Fruit fly (Drosophila melanogaster) whole organism, pupa: Measurements from ENCODE around the gene form3.

ENCODE experiments used
- CG10348 ChIP-seq: fragments of 200-800 bp; sonication (Bioruptor generic); IDR thresholded peaks from 2 replicates; pipeline ENCODE4 v1.3.6; 2022; ENCODE audit warnings: missing biosample characterization, missing genetic modification characterization
- CG12605 ChIP-seq: fragments of 200-800 bp; sonication (Bioruptor generic); IDR thresholded peaks from 2 replicates; pipeline ENCODE4 v1.3.6; 2022; ENCODE audit warnings: missing biosample characterization, missing genetic modification characterization
- CG13204 ChIP-seq: fragments of 200-800 bp; sonication (Bioruptor generic); optimal IDR thresholded peaks from 2 replicates; lab custom pipeline; 2018; ENCODE audit warnings: missing biosample characterization, mild to moderate bottlenecking, missing genetic modification characterization, moderate library complexity
- CG14655 ChIP-seq: fragments of 200-800 bp; sonication (Bioruptor generic); optimal IDR thresholded peaks from 3 replicates; lab custom pipeline; 2017; ENCODE audit warnings: mild to moderate bottlenecking, missing biosample characterization, missing genetic modification reagents, missing genetic modification characterization
- CG15710 ChIP-seq: fragments of 200-800 bp; sonication (Bioruptor generic); optimal IDR thresholded peaks from 2 replicates; lab custom pipeline; 2018; ENCODE audit warnings: missing biosample characterization, mild to moderate bottlenecking, missing genetic modification characterization, moderate library complexity
- CG17806 ChIP-seq: fragments of 200-800 bp; sonication (Bioruptor generic); optimal IDR thresholded peaks from 2 replicates; lab custom pipeline; 2018; ENCODE audit warnings: missing biosample characterization, mild to moderate bottlenecking, missing genetic modification characterization, moderate library complexity
- CG32121 ChIP-seq: fragments of 200-800 bp; sonication (Bioruptor generic); IDR thresholded peaks from 2 replicates; pipeline ENCODE4 v1.3.6; 2022; ENCODE audit warnings: missing biosample characterization, missing genetic modification characterization
- CG34367 ChIP-seq: fragments of 200-800 bp; sonication (Bioruptor generic); optimal IDR thresholded peaks from 2 replicates; lab custom pipeline; 2018; ENCODE audit warnings: missing biosample characterization, mild to moderate bottlenecking, missing genetic modification characterization
- CG4496 ChIP-seq: fragments of 200-800 bp; sonication (Bioruptor generic); IDR thresholded peaks from 3 replicates; pipeline ENCODE4 v1.3.6; 2022; ENCODE audit warnings: missing biosample characterization, missing genetic modification characterization
- CG8159 ChIP-seq: fragments of 200-800 bp; sonication (Bioruptor generic); optimal IDR thresholded peaks from 3 replicates; lab custom pipeline; 2018; ENCODE audit warnings: missing biosample characterization, mild to moderate bottlenecking, missing genetic modification characterization, moderate library complexity
- CG8301 ChIP-seq: fragments of 200-800 bp; sonication (Bioruptor generic); optimal IDR thresholded peaks from 2 replicates; lab custom pipeline; 2018; ENCODE audit warnings: missing biosample characterization, mild to moderate bottlenecking, missing genetic modification characterization
- CG9948 ChIP-seq: fragments of 200-800 bp; sonication (Bioruptor generic); optimal IDR thresholded peaks from 2 replicates; lab custom pipeline; 2018; ENCODE audit warnings: missing biosample characterization, mild to moderate bottlenecking, missing genetic modification characterization, moderate library complexity
- D1 ChIP-seq: fragments of 200-800 bp; sonication (Bioruptor generic); optimal IDR thresholded peaks from 2 replicates; lab custom pipeline; 2018; ENCODE audit warnings: missing biosample characterization, mild to moderate bottlenecking, missing genetic modification characterization, moderate library complexity
- EcR ChIP-seq: fragments of 200-800 bp; sonication (Bioruptor generic); optimal IDR thresholded peaks from 3 replicates; lab custom pipeline; 2019; ENCODE audit warnings: missing biosample characterization, missing genetic modification characterization, mild to moderate bottlenecking, moderate library complexity, missing genetic modification reagents
- Ets98B ChIP-seq: fragments of 200-800 bp; sonication (Bioruptor generic); IDR thresholded peaks from 2 replicates; pipeline ENCODE4 v1.3.6; 2022; ENCODE audit warnings: missing biosample characterization, missing genetic modification characterization
- Pif1A ChIP-seq: fragments of 200-800 bp; sonication (Bioruptor generic); optimal IDR thresholded peaks from 3 replicates; lab custom pipeline; 2016; ENCODE audit warnings: missing biosample characterization, missing genetic modification characterization
- Pif1B ChIP-seq: fragments of 200-800 bp; sonication (Bioruptor generic); optimal IDR thresholded peaks from 3 replicates; lab custom pipeline; 2016; ENCODE audit warnings: missing biosample characterization, missing genetic modification characterization
- Snoo ChIP-seq: fragments of 200-800 bp; sonication (Bioruptor generic); optimal IDR thresholded peaks from 3 replicates; lab custom pipeline; 2017; ENCODE audit warnings: missing biosample characterization, mild to moderate bottlenecking, missing genetic modification characterization, inconsistent platforms
- fd96Ca ChIP-seq: fragments of 200-800 bp; sonication (Bioruptor generic); IDR thresholded peaks from 3 replicates; pipeline ENCODE4 v1.3.6; 2022; ENCODE audit warnings: missing biosample characterization, missing genetic modification characterization
- gl ChIP-seq: fragments of 200-800 bp; sonication (Bioruptor generic); optimal IDR thresholded peaks from 2 replicates; lab custom pipeline; 2018; ENCODE audit warnings: missing biosample characterization, mild to moderate bottlenecking, missing genetic modification characterization
- rn ChIP-seq: fragments of 200-800 bp; sonication (Bioruptor generic); IDR thresholded peaks from 2 replicates; pipeline ENCODE4 v1.3.6; 2022; ENCODE audit warnings: missing biosample characterization, missing genetic modification characterization

Gene form3

DNA sequence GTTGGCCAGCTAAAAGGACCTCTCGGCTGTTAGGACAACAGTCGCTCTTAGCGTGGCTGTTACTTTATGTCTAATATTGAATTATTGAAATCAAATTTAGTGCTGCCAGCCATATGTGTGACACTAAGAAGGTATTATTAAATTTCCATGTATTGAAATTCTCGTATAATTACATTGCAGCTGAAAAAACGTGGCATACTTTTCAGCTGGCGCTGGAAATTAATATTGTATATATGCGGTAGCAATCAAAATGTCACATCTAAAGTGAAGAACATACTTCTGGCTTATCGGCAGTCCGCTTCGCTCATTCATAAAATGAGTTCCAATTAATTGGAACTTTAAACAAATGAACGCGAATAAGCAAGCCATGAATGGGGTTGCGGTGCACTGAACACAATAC lies 12.4 kb upstream of the form3 start:
- TF ChIP-seq CG12605 (GFP tag; lab: Robert Waterston, UW) (no peak), CG4496 (GFP tag; lab: Robert Waterston, UW) (0 out of 3 replicates have a peak, but pooled peaks have one; percentile 19)

DNA sequence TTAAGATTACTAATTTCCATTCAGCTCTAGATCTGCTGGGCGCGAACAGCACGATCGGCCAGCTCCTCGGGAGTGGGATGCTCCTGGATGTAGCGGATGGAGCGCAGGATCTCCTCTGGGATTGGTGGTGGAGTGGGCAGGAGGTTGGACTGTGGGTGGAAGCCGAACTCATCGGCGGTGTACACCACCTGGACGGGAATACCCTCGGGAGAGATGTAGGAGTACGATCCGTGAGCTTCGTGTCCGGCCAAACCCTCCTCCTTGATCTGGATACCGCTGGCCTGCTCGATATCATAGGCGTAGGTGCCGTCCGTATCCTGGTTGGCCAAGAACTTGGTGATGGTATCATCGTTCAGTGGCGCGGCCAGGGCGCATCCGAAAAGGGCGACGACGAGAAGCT lies 8.5 kb upstream of the form3 start:
- TF ChIP-seq Snoo (tag; lab: Kevin White, UChicago) = no peak
- TF ChIP-seq CG12605 (GFP tag; lab: Robert Waterston, UW) = no peak
- TF ChIP-seq rn (GFP tag; lab: Robert Waterston, UW) = no peak
- TF ChIP-seq Pif1B (GFP tag; lab: Kevin White, UChicago) = no peak
- no peak for TF ChIP-seq CG13204
- TF ChIP-seq CG8301 (tag; lab: Kevin White, UChicago) = no peak
- no peak for TF ChIP-seq gl (tag; lab: Kevin White, UChicago)
- TF ChIP-seq CG9948 (tag; lab: Kevin White, UChicago) = no peak
- no peak for TF ChIP-seq EcR (GFP tag; lab: Kevin White, UChicago)
- no peak for TF ChIP-seq CG15710 (tag; lab: Kevin White, UChicago)
- no peak for TF ChIP-seq CG32121 (GFP tag; lab: Robert Waterston, UW)
- TF ChIP-seq CG17806 = no peak
- TF ChIP-seq D1 = no peak
- TF ChIP-seq Ets98B = no peak

DNA sequence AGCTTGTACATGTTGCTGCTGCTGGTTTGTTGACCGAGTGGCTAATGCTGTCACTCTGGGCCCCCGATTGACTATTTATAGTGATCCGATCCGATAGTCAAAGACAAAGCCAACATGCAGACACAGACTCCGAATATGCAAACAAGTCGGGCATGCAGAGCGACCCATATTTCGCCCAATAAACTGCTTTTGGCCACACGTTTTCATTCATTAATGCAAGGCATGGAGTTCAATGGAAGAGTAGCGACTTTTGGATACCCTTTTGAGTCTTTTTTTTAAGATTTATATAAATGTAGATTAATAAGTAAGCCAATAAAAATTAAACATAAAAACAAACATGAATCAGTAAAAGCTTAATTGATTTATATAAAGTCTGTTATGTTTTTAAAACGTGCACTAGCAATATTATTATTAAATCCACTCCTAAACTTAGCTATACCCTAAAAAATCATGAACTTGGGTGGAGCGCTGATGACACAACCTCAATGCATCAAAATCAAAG lies 8.0 kb upstream of the form3 start, which contains the start of gene Cpr65Ea:
Gene Cpr65Ea, minus strand, starts transcription at position 51 of the 502 bp plus-strand sequence.
- TF ChIP-seq CG8301 (tag; lab: Kevin White, UChicago) (no peak), Pif1B (GFP tag; lab: Kevin White, UChicago) (no peak), gl (tag; lab: Kevin White, UChicago) (no peak), CG17806 (no peak), CG10348 (no peak), CG9948 (tag; lab: Kevin White, UChicago) (no peak), CG13204 (no peak), CG12605 (GFP tag; lab: Robert Waterston, UW) (no peak), CG34367 (tag; lab: Kevin White, UChicago) (no peak)

dm6 chr3L:7087347-7087746 lies 7.3 kb upstream of the form3 start:
- TF ChIP-seq D1 (no peak), CG32121 (GFP tag; lab: Robert Waterston, UW) (no peak), Pif1A (GFP tag; lab: Kevin White, UChicago) (no peak), CG8159 (tag; lab: Kevin White, UChicago) (peak; percentile 66), EcR (GFP tag; lab: Kevin White, UChicago) (no peak), CG12605 (GFP tag; lab: Robert Waterston, UW) (no peak), CG15710 (tag; lab: Kevin White, UChicago) (peak; percentile 49), CG17806 (peak; percentile 48), Snoo (tag; lab: Kevin White, UChicago) (no peak), CG4496 (GFP tag; lab: Robert Waterston, UW) (no peak), CG14655 (GFP tag; lab: Kevin White, UChicago) (peak; percentile 28), CG9948 (tag; lab: Kevin White, UChicago) (peak; percentile 38), CG13204 (no peak), Pif1B (GFP tag; lab: Kevin White, UChicago) (no peak), CG8301 (tag; lab: Kevin White, UChicago) (no peak)

DNA sequence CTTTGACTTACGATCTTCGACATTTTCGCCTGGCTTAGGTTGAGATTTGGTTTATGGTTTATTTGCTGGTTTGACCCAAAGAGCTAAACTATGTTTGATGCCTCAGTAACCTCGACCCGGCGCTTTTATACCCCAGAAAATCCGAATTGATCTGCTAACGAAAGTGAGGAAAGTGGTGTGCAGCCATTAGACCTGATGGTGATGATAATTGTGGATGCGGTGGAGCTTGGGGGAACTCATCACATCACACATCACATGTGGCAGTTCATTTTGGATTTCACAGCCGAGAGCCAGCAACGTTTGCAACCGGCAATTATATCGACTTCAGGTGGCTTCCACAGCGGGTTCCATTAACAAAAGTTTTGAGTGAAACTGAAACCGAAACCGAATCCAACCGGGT lies 5.9 kb upstream of the form3 start, which contains the start of gene Cpr65Eb:
Gene Cpr65Eb, minus strand, starts transcription at position 101 of the 400 bp plus-strand sequence.
- no peak for TF ChIP-seq CG9948 (tag; lab: Kevin White, UChicago)
- no peak for TF ChIP-seq fd96Ca (GFP tag; lab: Robert Waterston, UW)
- no peak for TF ChIP-seq CG10348
- TF ChIP-seq CG34367 (tag; lab: Kevin White, UChicago) = no peak
- TF ChIP-seq CG17806 = no peak
- no peak for TF ChIP-seq CG14655 (GFP tag; lab: Kevin White, UChicago)
- no peak for TF ChIP-seq gl (tag; lab: Kevin White, UChicago)
- no peak for TF ChIP-seq Snoo (tag; lab: Kevin White, UChicago)
- no peak for TF ChIP-seq rn (GFP tag; lab: Robert Waterston, UW)
- TF ChIP-seq CG32121 (GFP tag; lab: Robert Waterston, UW) = no peak
- TF ChIP-seq EcR (GFP tag; lab: Kevin White, UChicago) = no peak
- TF ChIP-seq CG8301 (tag; lab: Kevin White, UChicago) = no peak
- TF ChIP-seq Ets98B = no peak
- no peak for TF ChIP-seq CG12605 (GFP tag; lab: Robert Waterston, UW)
- no peak for TF ChIP-seq CG13204

DNA sequence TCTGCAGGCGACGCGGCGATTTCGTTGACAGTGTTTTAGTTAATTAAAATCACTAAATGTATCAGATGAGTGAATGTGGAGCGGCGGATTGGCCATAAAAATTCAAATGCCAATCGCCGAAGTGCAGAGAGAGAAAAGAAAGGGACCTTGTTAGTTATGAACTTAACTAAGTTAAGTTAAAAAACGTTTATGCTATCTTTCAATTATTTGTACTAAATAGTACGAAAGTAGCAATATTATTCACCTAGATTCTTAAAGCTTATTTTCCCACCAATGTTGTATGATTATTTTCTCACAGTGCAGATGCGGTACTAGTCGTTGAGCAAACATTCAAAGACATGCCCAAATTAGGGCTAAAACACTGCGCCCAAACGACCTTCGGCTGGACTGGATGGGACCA lies 3.9 kb upstream of the form3 start:
- TF ChIP-seq CG8159 (tag; lab: Kevin White, UChicago) = peak; percentile 55
- TF ChIP-seq CG17806 = peak; percentile 47
- TF ChIP-seq D1 = peak; percentile 28
- TF ChIP-seq Snoo (tag; lab: Kevin White, UChicago) = peak; percentile 5
- TF ChIP-seq CG10348 = no peak
- peak; percentile 45 for TF ChIP-seq Pif1A (GFP tag; lab: Kevin White, UChicago)
- peak; percentile 11 for TF ChIP-seq CG8301 (tag; lab: Kevin White, UChicago)
- TF ChIP-seq CG14655 (GFP tag; lab: Kevin White, UChicago) = peak; percentile 10
- no peak for TF ChIP-seq EcR (GFP tag; lab: Kevin White, UChicago)
- TF ChIP-seq CG4496 (GFP tag; lab: Robert Waterston, UW) = peak; percentile 26; the same call in 1 of the 3 replicates
- no peak for TF ChIP-seq fd96Ca (GFP tag; lab: Robert Waterston, UW)
- TF ChIP-seq CG9948 (tag; lab: Kevin White, UChicago) = peak; percentile 44
- no peak for TF ChIP-seq Pif1B (GFP tag; lab: Kevin White, UChicago)
- peak; percentile 7 for TF ChIP-seq CG15710 (tag; lab: Kevin White, UChicago)
- peak; percentile 1 for TF ChIP-seq CG34367 (tag; lab: Kevin White, UChicago)
- no peak for TF ChIP-seq CG13204
